Worm (Caenorhabditis elegans): ENCODE data around the gene T05A7.6.

DNA sequence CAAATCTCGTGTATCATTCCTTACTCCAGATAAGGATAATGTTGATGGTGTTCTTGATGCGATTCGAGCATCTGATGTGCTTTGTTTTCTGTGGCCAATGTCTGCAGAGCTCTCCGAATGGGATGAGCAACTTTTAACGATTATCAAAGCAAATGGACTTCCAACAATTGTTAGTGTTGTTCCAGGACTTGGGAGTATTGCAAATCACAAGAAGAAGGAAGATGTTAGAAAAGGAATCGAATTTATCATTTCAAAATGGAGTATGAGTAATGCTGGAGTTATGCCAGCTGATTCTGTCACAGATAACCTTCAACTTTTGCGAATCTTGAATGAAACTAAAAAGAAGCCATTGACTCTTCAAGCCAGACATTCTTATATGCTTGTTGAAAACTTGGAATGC lies 39.2 kb upstream of the T05A7.6 start:
- TF ChIP-seq ama-1 (optimal IDR thresholded peaks at IDR 0.05) (no peak), hmbx-1 (tag; optimal IDR thresholded peaks at IDR 0.05) (no peak), B0310.2 (tag; optimal IDR thresholded peaks at IDR 0.05) (no peak), flt-1 (GFP tag; IDR thresholded peaks at IDR 0.05) (no peak), tbx-11 (GFP tag; IDR thresholded peaks at IDR 0.05) (no peak), ceh-36 (tag; optimal IDR thresholded peaks at IDR 0.05) (no peak), sea-1 (GFP tag; conservative IDR thresholded peaks at IDR 0.05) (no peak), hmg-4 (GFP tag; optimal IDR thresholded peaks at IDR 0.05) (no peak), tra-4 (tag; optimal IDR thresholded peaks at IDR 0.05) (no peak), scrt-1 (GFP tag; IDR thresholded peaks at IDR 0.05) (no peak), F13C5.2 (tag; optimal IDR thresholded peaks at IDR 0.05) (no peak), aly-1 (tag; optimal IDR thresholded peaks at IDR 0.05) (no peak), tbx-37 (GFP tag; conservative IDR thresholded peaks at IDR 0.05) (no peak)
